Fruit fly (Drosophila melanogaster): ENCODE results near the gene CG15534.

CG15534 gene

dm6 chr3R:30431258-30432114 lies at the start of gene CG15534:
CG15534 (plus strand) TSS chr3R:30432064.
- TF ChIP-seq noc (tag; optimal IDR thresholded peaks at IDR 0.05) = no peak

dm6 chr3R:30383181-30383580 lies 48.7 kb upstream of the CG15534 start:
- TF ChIP-seq noc (tag; optimal IDR thresholded peaks at IDR 0.05) = no peak

dm6 chr3R:30385531-30385930 lies 46.3 kb upstream of the CG15534 start:
- TF ChIP-seq noc (tag; optimal IDR thresholded peaks at IDR 0.05) = peak; percentile 44

dm6 chr3R:30386759-30387437 lies 45.0 kb upstream of the CG15534 start:
- no peak for TF ChIP-seq noc (tag; optimal IDR thresholded peaks at IDR 0.05)

dm6 chr3R:30387515-30388178 lies 44.2 kb upstream of the CG15534 start, which contains the start of the genes Fer2LCH and Fer1HCH:
Fer2LCH (plus strand) TSS chr3R:30387804.
Fer1HCH (minus strand) TSS chr3R:30388178.
- no peak for TF ChIP-seq noc (tag; optimal IDR thresholded peaks at IDR 0.05)

- peak; percentile 96 for TF ChIP-seq noc (tag; optimal IDR thresholded peaks at IDR 0.05)
Measured at dm6 chr3R:30388215-30388871, 43.5 kb upstream of the CG15534 start.

- TF ChIP-seq noc (tag; optimal IDR thresholded peaks at IDR 0.05) = no peak
Measured at dm6 chr3R:30389096-30389495, 42.8 kb upstream of the CG15534 start.

dm6 chr3R:30390304-30390703 lies 41.6 kb upstream of the CG15534 start:
- peak; percentile 57 for TF ChIP-seq noc (tag; optimal IDR thresholded peaks at IDR 0.05)

- TF ChIP-seq noc (tag; optimal IDR thresholded peaks at IDR 0.05) = no peak
Measured at dm6 chr3R:30391098-30391497, 40.8 kb upstream of the CG15534 start.

dm6 chr3R:30391950-30392349 lies 39.9 kb upstream of the CG15534 start:
- no peak for TF ChIP-seq noc (tag; optimal IDR thresholded peaks at IDR 0.05)

dm6 chr3R:30393909-30394308 lies 38.0 kb upstream of the CG15534 start:
- TF ChIP-seq noc (tag; optimal IDR thresholded peaks at IDR 0.05) = no peak

- no peak for TF ChIP-seq noc (tag; optimal IDR thresholded peaks at IDR 0.05)
Measured at dm6 chr3R:30406482-30406881, 25.4 kb upstream of the CG15534 start.

dm6 chr3R:30413795-30414194 lies 18.1 kb upstream of the CG15534 start:
- TF ChIP-seq noc (tag; optimal IDR thresholded peaks at IDR 0.05) = no peak

- no peak for TF ChIP-seq noc (tag; optimal IDR thresholded peaks at IDR 0.05)
Measured at dm6 chr3R:30416765-30417274, 15.0 kb upstream of the CG15534 start.

- no peak for TF ChIP-seq noc (tag; optimal IDR thresholded peaks at IDR 0.05)
Measured at dm6 chr3R:30419216-30419615, 12.6 kb upstream of the CG15534 start.

- TF ChIP-seq noc (tag; optimal IDR thresholded peaks at IDR 0.05) = no peak
Measured at dm6 chr3R:30422871-30423270, 9.0 kb upstream of the CG15534 start, which contains the start of the genes CG2217 and CG42740. CG2217 (minus strand) TSS chr3R:30422971. CG42740 (minus strand) TSS chr3R:30422971.
